Fruit fly (Drosophila melanogaster): Measurements from ENCODE around the gene RpS3.
A peak's percentile ranks its signal among the peaks of the same experiment; 100 is the strongest.

Gene RpS3

dm6 chr3R:23334036-23334744 lies 24.4 kb upstream of the RpS3 start (continued):
- TF ChIP-seq CG9139 (GFP tag; optimal IDR thresholded peaks at IDR 0.05) (peak; percentile 99), Sox15 (GFP tag; optimal IDR thresholded peaks at IDR 0.05) (no peak), pdm3 (GFP tag; optimal IDR thresholded peaks at IDR 0.05) (peak; percentile 80), CG11902 (GFP tag; optimal IDR thresholded peaks at IDR 0.05) (no peak), CG6792 (GFP tag; optimal IDR thresholded peaks at IDR 0.05) (peak; percentile 46), Ets96B (tag; optimal IDR thresholded peaks at IDR 0.05) (peak; percentile 76), eg (GFP tag; IDR thresholded peaks at IDR 0.05) (peak; percentile 98), CG32006 (GFP tag; optimal IDR thresholded peaks at IDR 0.05) (peak; percentile 53), CG6163 (GFP tag; IDR thresholded peaks at IDR 0.05) (peak; percentile 98), esn (GFP tag; optimal IDR thresholded peaks at IDR 0.05) (no peak), Hr38 (GFP tag; optimal IDR thresholded peaks at IDR 0.05) (no peak), CG34406 (GFP tag; optimal IDR thresholded peaks at IDR 0.05) (peak; percentile 61), Sox14 (GFP tag; optimal IDR thresholded peaks at IDR 0.05) (peak; percentile 61), CG11762 (GFP tag; optimal IDR thresholded peaks at IDR 0.05; ENCODE audit: insufficient read depth) (peak; percentile 87), CG8319 (GFP tag; optimal IDR thresholded peaks at IDR 0.05) (peak; percentile 26), salr (GFP tag; optimal IDR thresholded peaks at IDR 0.05) (peak; percentile 84 to 90), Sox102F (GFP tag; optimal IDR thresholded peaks at IDR 0.05) (peak; percentile 43), CG3919 (GFP tag; optimal IDR thresholded peaks at IDR 0.05) (peak; percentile 72), CG8632 (GFP tag; optimal IDR thresholded peaks at IDR 0.05) (peak; percentile 54), CG3032 (tag; optimal IDR thresholded peaks at IDR 0.05) (peak; percentile 67), CG15336 (GFP tag; IDR thresholded peaks at IDR 0.05) (peak; percentile 93), CG1621 (tag; optimal IDR thresholded peaks at IDR 0.05) (peak; percentile 96), Eip93F (GFP tag; optimal IDR thresholded peaks at IDR 0.05) (no peak), net (GFP tag; optimal IDR thresholded peaks at IDR 0.05) (peak; percentile 94), dac (GFP tag; optimal IDR thresholded peaks at IDR 0.05) (peak; percentile 57), CG7368 (GFP tag; optimal IDR thresholded peaks at IDR 0.05) (peak; percentile 79), CG6854 (GFP tag; optimal IDR thresholded peaks at IDR 0.05) (peak; percentile 94), CG6276 (GFP tag; optimal IDR thresholded peaks at IDR 0.05) (peak; percentile 96), Eip78C (GFP tag) (peak; percentile 88), Blimp-1 (GFP tag; optimal IDR thresholded peaks at IDR 0.05) (peak; percentile 97), dsx (GFP tag; optimal IDR thresholded peaks at IDR 0.05; ENCODE audit: poor library complexity, severe bottlenecking) (peak; percentile 45), acj6 (GFP tag; optimal IDR thresholded peaks at IDR 0.05) (peak; percentile 29), CG16779 (tag; optimal IDR thresholded peaks at IDR 0.05) (peak; percentile 98), Smox (GFP tag; optimal IDR thresholded peaks at IDR 0.05) (no peak), Hr4 (GFP tag; optimal IDR thresholded peaks at IDR 0.05) (no peak), fd85E (GFP tag; optimal IDR thresholded peaks at IDR 0.05) (peak; percentile 64), spab (GFP tag; optimal IDR thresholded peaks at IDR 0.05) (peak; percentile 98)

dm6 chr3R:23334866-23335265 lies 23.7 kb upstream of the RpS3 start:
- TF ChIP-seq salr (GFP tag; optimal IDR thresholded peaks at IDR 0.05) (peak; percentile 7 to 48), esn (GFP tag; optimal IDR thresholded peaks at IDR 0.05) (peak; percentile 67), Sox14 (GFP tag; optimal IDR thresholded peaks at IDR 0.05) (peak; percentile 63), CG32006 (GFP tag; optimal IDR thresholded peaks at IDR 0.05) (peak; percentile 55), CG9139 (GFP tag; optimal IDR thresholded peaks at IDR 0.05) (no peak), Smox (GFP tag; optimal IDR thresholded peaks at IDR 0.05) (peak; percentile 60), Lpt (GFP tag; optimal IDR thresholded peaks at IDR 0.05) (no peak), Hr39 (GFP tag; optimal IDR thresholded peaks at IDR 0.05) (peak; percentile 63), CG8319 (GFP tag; optimal IDR thresholded peaks at IDR 0.05) (peak; percentile 63), CG8119 (GFP tag; IDR thresholded peaks at IDR 0.05) (peak; percentile 52; the same call in 1 of the 3 replicates), dsx (GFP tag; optimal IDR thresholded peaks at IDR 0.05; ENCODE audit: poor library complexity, severe bottlenecking) (peak; percentile 58), CG11294 (GFP tag; IDR thresholded peaks at IDR 0.05) (0 out of 2 replicates have a peak, but pooled peaks have one; percentile 34), spab (GFP tag; optimal IDR thresholded peaks at IDR 0.05) (peak; percentile 16), ss (GFP tag; optimal IDR thresholded peaks at IDR 0.05) (peak; percentile 12 to 47), CG10669 (GFP tag; optimal IDR thresholded peaks at IDR 0.05) (peak; percentile 73), Ets21C (GFP tag; optimal IDR thresholded peaks at IDR 0.05) (peak; percentile 22), vri (GFP tag; optimal IDR thresholded peaks at IDR 0.05) (peak; percentile 56), fd85E (GFP tag; optimal IDR thresholded peaks at IDR 0.05) (no peak), CG3919 (GFP tag; optimal IDR thresholded peaks at IDR 0.05) (peak; percentile 78), topi (GFP tag; optimal IDR thresholded peaks at IDR 0.05) (peak; percentile 72), Sox15 (GFP tag; optimal IDR thresholded peaks at IDR 0.05) (peak; percentile 65), CG10631 (GFP tag; optimal IDR thresholded peaks at IDR 0.05) (peak; percentile 66), cyc (GFP tag; optimal IDR thresholded peaks at IDR 0.05) (peak; percentile 65), CG11902 (GFP tag; optimal IDR thresholded peaks at IDR 0.05) (peak; percentile 46)
